Fruit fly (Drosophila melanogaster): ENCODE data around the gene Hs3st-B.

Gene Hs3st-B

DNA sequence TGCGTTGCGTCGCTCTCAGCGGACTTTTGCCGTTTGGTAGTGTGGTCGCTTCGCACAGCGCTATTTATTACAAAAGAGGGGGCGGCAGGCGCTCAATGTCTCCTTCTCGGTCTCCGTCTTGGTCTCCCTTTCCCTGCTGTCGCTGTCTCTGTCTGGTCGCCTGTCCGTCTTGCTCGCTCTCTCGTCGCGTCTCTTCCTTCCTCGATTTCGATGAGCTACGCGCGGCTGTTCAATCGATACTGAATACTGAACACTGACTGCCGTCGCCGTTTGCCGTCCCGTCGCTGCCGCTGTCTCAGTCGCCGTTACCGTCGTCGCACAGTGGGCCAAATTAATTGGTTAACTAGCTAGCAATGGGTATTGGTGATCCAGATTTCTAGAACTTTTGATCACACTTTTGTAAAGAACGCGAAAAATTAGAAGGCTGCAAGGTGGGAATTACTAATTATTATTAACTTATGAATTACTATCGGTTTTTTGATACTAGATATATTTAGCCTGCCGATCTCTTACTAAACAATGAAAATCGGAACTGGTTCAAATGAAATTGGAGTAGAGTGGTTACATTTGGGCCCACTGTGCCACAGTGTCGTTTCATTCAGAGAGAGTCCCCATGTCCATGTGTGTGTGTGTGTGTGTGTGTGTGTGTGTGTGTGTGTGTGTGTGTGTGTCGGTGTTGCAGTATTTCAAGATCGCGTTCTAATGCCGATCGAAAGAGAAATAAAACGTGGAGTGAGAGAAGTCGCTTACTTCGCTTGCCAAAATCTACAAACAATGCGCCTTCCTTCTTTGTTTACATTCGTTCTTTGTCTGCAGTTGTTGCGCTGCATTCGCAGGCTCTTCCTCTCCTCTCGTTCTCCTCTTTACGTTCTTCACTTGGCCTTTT is 49.7 kb downstream of the Hs3st-B start, which contains the start of gene CG8034 (continued):
- TF ChIP-seq CG17568 (GFP tag; optimal IDR thresholded peaks at IDR 0.05) (peak; percentile 94), CG18619 (GFP tag; optimal IDR thresholded peaks at IDR 0.05) (peak; percentile 98), ind (GFP tag; optimal IDR thresholded peaks at IDR 0.05) (peak; percentile 97), ranshi (GFP tag; IDR thresholded peaks at IDR 0.05) (peak; percentile 93), insv (GFP tag; optimal IDR thresholded peaks at IDR 0.05) (peak; percentile 52 to 74), CG4404 (GFP tag; IDR thresholded peaks at IDR 0.05) (peak; percentile 97), Lpt (GFP tag; optimal IDR thresholded peaks at IDR 0.05) (no peak), Bgb (GFP tag; IDR thresholded peaks at IDR 0.05; ENCODE audit: partially characterized antibody) (0 out of 2 replicates have a peak, but pooled peaks have one; percentile 44), Lhr (GFP tag; optimal IDR thresholded peaks at IDR 0.05) (peak; percentile 85), unc-4 (GFP tag; IDR thresholded peaks at IDR 0.05; ENCODE audit: partially characterized antibody) (no peak), HLH54F (GFP tag; optimal IDR thresholded peaks at IDR 0.05) (peak; percentile 96), CG13624 (GFP tag; optimal IDR thresholded peaks at IDR 0.05) (peak; percentile 97), CG7987 (GFP tag; optimal IDR thresholded peaks at IDR 0.05) (peak; percentile 91), br (optimal IDR thresholded peaks at IDR 0.05) (no peak), knrl (GFP tag; IDR thresholded peaks at IDR 0.05; ENCODE audit: partially characterized antibody) (peak; percentile 57), Camta (GFP tag; optimal IDR thresholded peaks at IDR 0.05) (peak; percentile 96), CG4360 (GFP tag; IDR thresholded peaks at IDR 0.05) (peak; percentile 62; the same call in 1 of the 2 replicates), chn (GFP tag; optimal IDR thresholded peaks at IDR 0.05) (peak; percentile 95), chif (GFP tag; optimal IDR thresholded peaks at IDR 0.05) (peak; percentile 93 to 94), ssp (GFP tag; IDR thresholded peaks at IDR 0.05) (peak; percentile 87), pita (GFP tag; optimal IDR thresholded peaks at IDR 0.05) (no peak), Six4 (GFP tag; optimal IDR thresholded peaks at IDR 0.05) (peak; percentile 92), zfh2 (GFP tag; optimal IDR thresholded peaks at IDR 0.05) (peak; percentile 97), Doc3 (GFP tag; IDR thresholded peaks at IDR 0.05; ENCODE audit: partially characterized antibody) (no peak), CG7357 (GFP tag; IDR thresholded peaks at IDR 0.05) (peak; percentile 92), CG10654 (GFP tag; optimal IDR thresholded peaks at IDR 0.05) (peak; percentile 94), CG10209 (GFP tag; optimal IDR thresholded peaks at IDR 0.05) (peak; percentile 98), CG11695 (GFP tag; IDR thresholded peaks at IDR 0.05) (peak; percentile 97), Kr (GFP tag; optimal IDR thresholded peaks at IDR 0.05) (peak; percentile 78), CG6765 (GFP tag; optimal IDR thresholded peaks at IDR 0.05) (peak; percentile 94), dati (GFP tag; IDR thresholded peaks at IDR 0.05) (0 out of 2 replicates have a peak, but pooled peaks have one; percentile 65), sc (optimal IDR thresholded peaks at IDR 0.05) (no peak), sc (GFP tag; optimal IDR thresholded peaks at IDR 0.05) (peak; percentile 93), CG14441 (GFP tag; IDR thresholded peaks at IDR 0.05) (peak; percentile 94), pzg (GFP tag; optimal IDR thresholded peaks at IDR 0.05) (peak; percentile 24), nau (GFP tag; optimal IDR thresholded peaks at IDR 0.05) (peak; percentile 96), crp (GFP tag; optimal IDR thresholded peaks at IDR 0.05) (peak in 1 of 2 experiments; percentile 68), CG17829 (tag; optimal IDR thresholded peaks at IDR 0.05) (peak; percentile 98), CG6654 (GFP tag; optimal IDR thresholded peaks at IDR 0.05) (peak; percentile 88), Hr39 (optimal IDR thresholded peaks at IDR 0.05) (no peak), Dfd (GFP tag; optimal IDR thresholded peaks at IDR 0.05) (peak in 1 of 2 experiments; percentile 83), CG15479 (GFP tag; optimal IDR thresholded peaks at IDR 0.05) (peak; percentile 39), Poxn (GFP tag; IDR thresholded peaks at IDR 0.05) (peak; percentile 89), gcm2 (GFP tag; optimal IDR thresholded peaks at IDR 0.05) (peak; percentile 87), jumu (GFP tag; optimal IDR thresholded peaks at IDR 0.05) (peak; percentile 95), pan (optimal IDR thresholded peaks at IDR 0.05) (no peak), pan (GFP tag; optimal IDR thresholded peaks at IDR 0.05 in 1 of 2, IDR thresholded peaks at IDR 0.05 in 1 of 2) (peak in 1 of 2 experiments; percentile 93), trem (tag; optimal IDR thresholded peaks at IDR 0.05) (peak; percentile 91), CrebB (tag; optimal IDR thresholded peaks at IDR 0.05) (peak; percentile 93)
